Fruit fly (Drosophila melanogaster): Measurements from ENCODE around the gene CG14610.
A peak's percentile ranks its signal among the peaks of the same experiment; 100 is the strongest.

Gene CG14610

dm6 chr3R:7157102-7157501, 13.0 kb upstream of the CG14610 start (continued):
- TF ChIP-seq MTF-1 (GFP tag; optimal IDR thresholded peaks at IDR 0.05; ENCODE audit: borderline replicate concordance) = no peak
- no peak for TF ChIP-seq CG11085 (GFP tag; IDR thresholded peaks at IDR 0.05)
- TF ChIP-seq CG6765 (GFP tag; optimal IDR thresholded peaks at IDR 0.05) = no peak
- TF ChIP-seq B-H1 (GFP tag; IDR thresholded peaks at IDR 0.05) = no peak
- no peak for TF ChIP-seq CG18599 (GFP tag; optimal IDR thresholded peaks at IDR 0.05)
- no peak for TF ChIP-seq CG12391 (tag; optimal IDR thresholded peaks at IDR 0.05)
- no peak for TF ChIP-seq stwl (tag; optimal IDR thresholded peaks at IDR 0.05)
- TF ChIP-seq sug (tag; optimal IDR thresholded peaks at IDR 0.05) = no peak
- TF ChIP-seq en (GFP tag; optimal IDR thresholded peaks at IDR 0.05) = no peak
- peak; percentile 30 for TF ChIP-seq Med (GFP tag)
- no peak for TF ChIP-seq Sox100B (GFP tag; optimal IDR thresholded peaks at IDR 0.05)
- TF ChIP-seq fru (optimal IDR thresholded peaks at IDR 0.05) = no peak
- TF ChIP-seq CG34376 (GFP tag; optimal IDR thresholded peaks at IDR 0.05) = no peak
- TF ChIP-seq CG8290 (GFP tag; optimal IDR thresholded peaks at IDR 0.05) = no peak
- TF ChIP-seq CG8290 (tag; optimal IDR thresholded peaks at IDR 0.05) = no peak
- no peak for TF ChIP-seq Antp (GFP tag; optimal IDR thresholded peaks at IDR 0.05)
- no peak for TF ChIP-seq Spps (tag; optimal IDR thresholded peaks at IDR 0.05)
- no peak for TF ChIP-seq Sox102F (GFP tag; optimal IDR thresholded peaks at IDR 0.05)
- TF ChIP-seq Dfd (GFP tag; optimal IDR thresholded peaks at IDR 0.05) = no peak
- no peak for TF ChIP-seq Nf-YC (tag; optimal IDR thresholded peaks at IDR 0.05)
- no peak for TF ChIP-seq ewg (GFP tag; optimal IDR thresholded peaks at IDR 0.05)
- TF ChIP-seq CkIIα-i1 (GFP tag; IDR thresholded peaks at IDR 0.05) = no peak
- TF ChIP-seq CG10979 (tag; optimal IDR thresholded peaks at IDR 0.05) = no peak
- no peak for TF ChIP-seq CG4707 (GFP tag; optimal IDR thresholded peaks at IDR 0.05)
- no peak for TF ChIP-seq CG6791 (GFP tag; IDR thresholded peaks at IDR 0.05; ENCODE audit: partially characterized antibody)
- peak; percentile 69; the same call in 2 of the 4 replicates for TF ChIP-seq chinmo (GFP tag; IDR thresholded peaks at IDR 0.05; ENCODE audit: partially characterized antibody)
- TF ChIP-seq CG12769 (tag; optimal IDR thresholded peaks at IDR 0.05) = peak; percentile 43
- TF ChIP-seq CG5180 (GFP tag; optimal IDR thresholded peaks at IDR 0.05) = no peak
- TF ChIP-seq repo (GFP tag; optimal IDR thresholded peaks at IDR 0.05) = no peak
- TF ChIP-seq zf30C (GFP tag; optimal IDR thresholded peaks at IDR 0.05) = no peak
- TF ChIP-seq bab2 (GFP tag; optimal IDR thresholded peaks at IDR 0.05) = no peak
- peak; percentile 32 for TF ChIP-seq CG9932 (GFP tag; IDR thresholded peaks at IDR 0.05)
- TF ChIP-seq Myb (GFP tag; optimal IDR thresholded peaks at IDR 0.05) = no peak
- TF ChIP-seq tll (GFP tag; optimal IDR thresholded peaks at IDR 0.05) = no peak
- TF ChIP-seq bsh (GFP tag; optimal IDR thresholded peaks at IDR 0.05) = no peak
- TF ChIP-seq Vsx1 (GFP tag; optimal IDR thresholded peaks at IDR 0.05) = no peak

- TF ChIP-seq ems (GFP tag; optimal IDR thresholded peaks at IDR 0.05) (no peak), D19B (GFP tag; optimal IDR thresholded peaks at IDR 0.05) (no peak), YL-1 (GFP tag; optimal IDR thresholded peaks at IDR 0.05) (peak; percentile 3), CG10147 (GFP tag; optimal IDR thresholded peaks at IDR 0.05) (no peak), Ets65A (GFP tag) (peak; percentile 62), CG12391 (tag; optimal IDR thresholded peaks at IDR 0.05) (no peak), E2f2 (GFP tag; IDR thresholded peaks at IDR 0.05) (peak; percentile 96), HLH4C (GFP tag; IDR thresholded peaks at IDR 0.05; ENCODE audit: partially characterized antibody) (no peak), ci (GFP tag; IDR thresholded peaks at IDR 0.05) (no peak), CG13287 (GFP tag; IDR thresholded peaks at IDR 0.05; ENCODE audit: partially characterized antibody) (peak; percentile 34), zfh2 (GFP tag; optimal IDR thresholded peaks at IDR 0.05) (no peak), CG13624 (GFP tag; optimal IDR thresholded peaks at IDR 0.05) (no peak), twi (tag; optimal IDR thresholded peaks at IDR 0.05) (peak; percentile 54), CG13775 (GFP tag; optimal IDR thresholded peaks at IDR 0.05) (no peak), Xbp1 (GFP tag; optimal IDR thresholded peaks at IDR 0.05) (no peak), CG10267 (tag; optimal IDR thresholded peaks at IDR 0.05) (peak; percentile 54)
These were observed 10.7 kb upstream of the CG14610 start, which contains the start of gene MAGE for dm6 chr3R:7154586-7155357. TSS of gene MAGE (minus strand) at chr3R:7155180.
